Worm (Caenorhabditis elegans) whole organism, L1 larva: ENCODE measurements around the gene F19F10.3.

Experiments used
- aha-1 ChIP-seq: fragments of 150-350 bp; optimal IDR thresholded peaks from 2 replicates; lab custom pipeline; 2014; ENCODE audit warnings: missing biosample characterization, missing genetic modification characterization
- fkh-4 ChIP-seq: sonication (generic microtip); optimal IDR thresholded peaks from 2 replicates; lab custom pipeline; 2016; ENCODE audit warnings: missing compliant biosample characterization, missing genetic modification characterization, borderline replicate concordance
- fos-1 ChIP-seq: fragments of 150-350 bp; optimal IDR thresholded peaks from 2 replicates; lab custom pipeline; 2014; ENCODE audit warnings: missing biosample characterization, missing genetic modification characterization
- irx-1 ChIP-seq: sonication (generic microtip); optimal IDR thresholded peaks from 2 replicates; lab custom pipeline; 2016; ENCODE audit warnings: missing genetic modification characterization, missing compliant biosample characterization
- jun-1 ChIP-seq: fragments of 150-350 bp; optimal IDR thresholded peaks from 2 replicates; lab custom pipeline; 2014; ENCODE audit warnings: missing biosample characterization, missing genetic modification reagents, missing genetic modification characterization
- lir-3 ChIP-seq: sonication (generic microtip); optimal IDR thresholded peaks from 2 replicates; lab custom pipeline; 2016; ENCODE audit warnings: mild to moderate bottlenecking, missing genetic modification characterization, moderate library complexity, missing compliant biosample characterization; ENCODE audit not compliant: poor library complexity
- lsy-2 ChIP-seq, 2 experiments: fragments of 150-350 bp; optimal IDR thresholded peaks; 2 replicates each; lab custom pipeline; 2014; ENCODE audit warnings: missing biosample characterization in 2 of 2, missing genetic modification characterization in 2 of 2
- mdl-1 ChIP-seq, 2 experiments: fragments of 150-350 bp; optimal IDR thresholded peaks; 2 replicates each; lab custom pipeline; 2014 to 2017; ENCODE audit warnings: missing biosample characterization in 2 of 2, missing genetic modification characterization in 2 of 2, inconsistent platforms in 1 of 2
- mep-1 ChIP-seq: fragments of 150-350 bp; optimal IDR thresholded peaks from 2 replicates; lab custom pipeline; 2014; ENCODE audit warnings: missing biosample characterization, missing genetic modification characterization
- nhr-11 ChIP-seq: fragments of 150-350 bp; optimal IDR thresholded peaks from 2 replicates; lab custom pipeline; 2014; ENCODE audit warnings: missing biosample characterization, missing genetic modification characterization
- snpc-4 ChIP-seq: fragments of 150-350 bp; optimal IDR thresholded peaks from 2 replicates; lab custom pipeline; 2014; ENCODE audit warnings: missing biosample characterization, missing genetic modification characterization
- sptf-1 ChIP-seq: fragments of 150-350 bp; optimal IDR thresholded peaks from 2 replicates; lab custom pipeline; 2014; ENCODE audit warnings: missing biosample characterization, missing genetic modification characterization
- unc-30 ChIP-seq: sonication (generic microtip); optimal IDR thresholded peaks from 2 replicates; lab custom pipeline; 2017; ENCODE audit warnings: missing biosample characterization, missing genetic modification characterization
- ztf-11 ChIP-seq, 2 experiments: sonication (generic microtip); optimal IDR thresholded peaks; 2 replicates each; lab custom pipeline; 2016 to 2017; ENCODE audit warnings: missing genetic modification characterization in 2 of 2, missing biosample characterization in 1 of 2, missing compliant biosample characterization in 1 of 2

DNA sequence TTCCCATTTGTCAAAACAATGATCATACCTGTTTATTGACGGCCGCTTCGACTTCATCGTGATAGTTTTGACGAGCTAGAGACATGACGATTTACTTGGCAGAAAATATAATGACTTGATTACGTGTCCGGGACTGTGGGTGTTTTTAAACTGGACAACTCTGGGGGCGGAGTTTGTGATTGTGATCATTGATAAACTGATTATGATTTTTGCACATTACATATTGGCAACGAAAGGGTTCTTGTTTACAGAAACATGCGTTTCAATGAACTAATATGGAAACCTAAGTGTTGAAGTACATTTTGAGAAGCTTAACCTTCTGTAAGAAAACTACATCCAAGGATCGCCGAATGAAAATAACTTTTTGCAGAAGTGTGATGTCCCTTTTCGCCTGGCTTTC lies 4.4 kb upstream of the F19F10.3 start, which contains the start of gene ftn-1:
- TF ChIP-seq aha-1 (tag; lab: Kevin White, UChicago) (no peak), nhr-11 (no peak), ztf-11 (tag; optimal IDR thresholded peaks at IDR 0.05; lab: Kevin White, UChicago) (no peak), mep-1 (tag; lab: Kevin White, UChicago) (no peak), lsy-2 (tag; optimal IDR thresholded peaks at IDR 0.05; lab: Kevin White, UChicago) (no peak), snpc-4 (tag; lab: Kevin White, UChicago) (no peak), lir-3 (tag; lab: Kevin White, UChicago) (no peak), unc-30 (tag; lab: Kevin White, UChicago) (no peak), jun-1 (tag; lab: Kevin White, UChicago) (no peak), sptf-1 (no peak), fkh-4 (tag; lab: Kevin White, UChicago) (no peak), irx-1 (tag; lab: Kevin White, UChicago) (no peak), fos-1 (tag; lab: Kevin White, UChicago) (no peak), mdl-1 (tag; optimal IDR thresholded peaks at IDR 0.05; lab: Kevin White, UChicago) (no peak)
